Fruit fly (Drosophila melanogaster): ENCODE data around the gene CG33322.
A peak's percentile ranks its signal among the peaks of the same experiment; 100 is the strongest.

Gene CG33322

dm6 chr2L:20799991-20800897, 15.8 kb downstream of the CG33322 start (continued):
- TF ChIP-seq CG7786 (GFP tag; optimal IDR thresholded peaks at IDR 0.05) (peak; percentile 88), sima (GFP tag; optimal IDR thresholded peaks at IDR 0.05) (peak; percentile 56), da (GFP tag; optimal IDR thresholded peaks at IDR 0.05) (peak; percentile 43), CG17359 (tag; optimal IDR thresholded peaks at IDR 0.05) (peak; percentile 77), vvl (GFP tag; IDR thresholded peaks at IDR 0.05) (peak; percentile 89), otp (GFP tag; IDR thresholded peaks at IDR 0.05) (peak; percentile 73; the same call in 2 of the 3 replicates), Mes4 (GFP tag; optimal IDR thresholded peaks at IDR 0.05) (peak; percentile 39), exex (tag; optimal IDR thresholded peaks at IDR 0.05) (peak; percentile 33), HLH4C (GFP tag; IDR thresholded peaks at IDR 0.05; ENCODE audit: partially characterized antibody) (no peak; the same call in 2 of the 3 replicates), odd (GFP tag; optimal IDR thresholded peaks at IDR 0.05) (peak; percentile 40), Awh (GFP tag; IDR thresholded peaks at IDR 0.05) (peak; percentile 59; the same call in 1 of the 2 replicates), MBD-R2 (GFP tag; IDR thresholded peaks at IDR 0.05) (peak; percentile 60; the same call in 1 of the 2 replicates), D19A (tag; optimal IDR thresholded peaks at IDR 0.05) (peak; percentile 32), aop (GFP tag; IDR thresholded peaks at IDR 0.05) (no peak), oc (tag; optimal IDR thresholded peaks at IDR 0.05) (peak; percentile 18), CG10565 (GFP tag; optimal IDR thresholded peaks at IDR 0.05) (no peak), CG17385 (GFP tag; optimal IDR thresholded peaks at IDR 0.05) (peak; percentile 65), nerfin-1 (tag; optimal IDR thresholded peaks at IDR 0.05) (no peak), Lhr (GFP tag; optimal IDR thresholded peaks at IDR 0.05) (no peak), Hr51 (GFP tag; optimal IDR thresholded peaks at IDR 0.05) (peak; percentile 62 to 75), Oli (tag; optimal IDR thresholded peaks at IDR 0.05) (peak; percentile 64), CG12104 (GFP tag; optimal IDR thresholded peaks at IDR 0.05) (peak; percentile 55), trem (tag; optimal IDR thresholded peaks at IDR 0.05) (peak; percentile 11), CG31441 (GFP tag; IDR thresholded peaks at IDR 0.05) (peak; percentile 66; the same call in 1 of the 2 replicates), CG14710 (tag; optimal IDR thresholded peaks at IDR 0.05) (peak; percentile 36), Six4 (GFP tag; optimal IDR thresholded peaks at IDR 0.05) (peak; percentile 46), esg (GFP tag; conservative IDR thresholded peaks at IDR 0.05) (peak; percentile 73), CG12769 (tag; optimal IDR thresholded peaks at IDR 0.05) (peak; percentile 93), ranshi (GFP tag; IDR thresholded peaks at IDR 0.05) (peak; percentile 83), CG4328 (GFP tag; optimal IDR thresholded peaks at IDR 0.05) (peak; percentile 41), gfzf (GFP tag; optimal IDR thresholded peaks at IDR 0.05) (no peak), zfh2 (GFP tag; optimal IDR thresholded peaks at IDR 0.05) (peak; percentile 84), ato (GFP tag; IDR thresholded peaks at IDR 0.05; ENCODE audit: partially characterized antibody) (no peak), emc (GFP tag; optimal IDR thresholded peaks at IDR 0.05) (peak; percentile 60), slou (GFP tag; optimal IDR thresholded peaks at IDR 0.05) (peak; percentile 47), CG12155 (GFP tag; optimal IDR thresholded peaks at IDR 0.05) (peak; percentile 78), rib (GFP tag; IDR thresholded peaks at IDR 0.05) (peak; percentile 75), croc (GFP tag; conservative IDR thresholded peaks at IDR 0.05) (peak; percentile 53), CG42726 (GFP tag; IDR thresholded peaks at IDR 0.05; ENCODE audit: partially characterized antibody) (no peak), crp (GFP tag; optimal IDR thresholded peaks at IDR 0.05) (no peak), Lpt (GFP tag; optimal IDR thresholded peaks at IDR 0.05) (no peak), CG12744 (GFP tag; optimal IDR thresholded peaks at IDR 0.05) (peak; percentile 62), CG18619 (GFP tag; optimal IDR thresholded peaks at IDR 0.05) (peak; percentile 66), CG1603 (tag; optimal IDR thresholded peaks at IDR 0.05) (peak; percentile 77), knrl (GFP tag; IDR thresholded peaks at IDR 0.05; ENCODE audit: partially characterized antibody) (no peak), Side (GFP tag; optimal IDR thresholded peaks at IDR 0.05) (peak; percentile 82), CG10654 (GFP tag; optimal IDR thresholded peaks at IDR 0.05) (peak; percentile 39), Fer2 (tag; optimal IDR thresholded peaks at IDR 0.05) (peak; percentile 63)

Data from whole organism, embryonic.